Worm (Caenorhabditis elegans) whole organism, L1 larva: ENCODE data around the gene F58B4.7.

Experiments
- lin-13 ChIP-seq: fragments of 150-350 bp; optimal IDR thresholded peaks from 2 replicates; lab custom pipeline; 2014; ENCODE audit warnings: missing biosample characterization, missing genetic modification reagents, missing genetic modification characterization
- unc-86 ChIP-seq: sonication (generic microtip); optimal IDR thresholded peaks from 2 replicates; lab custom pipeline; 2016; ENCODE audit warnings: missing genetic modification characterization, missing compliant biosample characterization

ce11 chrV:10915922-10916321 is 7.2 kb downstream of the F58B4.7 start:
- no peak for TF ChIP-seq lin-13 (GFP tag; lab: Kevin White, UChicago)
- no peak for TF ChIP-seq unc-86
